Fruit fly (Drosophila melanogaster): ENCODE results near the gene mRpL12.

mRpL12 gene

DNA sequence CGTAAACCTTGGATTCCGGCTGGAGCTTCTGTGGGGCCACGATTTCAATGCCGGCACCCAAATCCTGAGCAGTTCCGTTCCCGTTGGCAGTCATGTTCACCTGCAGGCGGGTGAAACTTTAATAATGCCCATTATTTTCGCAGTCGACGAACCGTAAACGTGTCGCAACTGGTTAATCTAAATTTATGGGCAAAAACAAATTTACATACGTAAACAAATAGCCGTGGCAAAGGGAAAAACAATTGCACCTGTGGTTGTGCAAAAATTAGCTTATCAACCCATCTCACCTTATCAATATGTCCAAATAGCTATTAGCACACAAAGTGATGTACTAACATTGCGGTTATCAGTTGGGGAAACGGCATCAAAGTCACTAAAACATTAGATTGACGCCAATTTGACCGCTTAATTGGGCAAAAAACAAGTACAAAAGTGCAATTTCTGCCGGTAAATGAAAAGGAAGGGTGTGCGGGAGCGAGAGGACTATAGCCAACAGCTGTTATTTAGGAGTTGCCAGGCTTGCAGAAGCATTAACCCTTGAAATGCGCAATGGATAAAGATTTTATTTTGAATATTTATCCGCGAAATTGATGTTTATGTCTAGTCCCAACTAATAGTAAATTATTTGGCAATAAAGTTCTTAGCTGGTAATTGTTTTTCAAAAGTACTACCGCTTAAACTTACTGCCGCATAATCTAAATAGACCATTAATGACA lies 28.7 kb downstream of the mRpL12 start:
- TF ChIP-seq CG9948 (tag; optimal IDR thresholded peaks at IDR 0.05) (no peak), CG4496 (GFP tag; IDR thresholded peaks at IDR 0.05) (peak; percentile 27; the same call in 1 of the 3 replicates), fd96Ca (GFP tag; IDR thresholded peaks at IDR 0.05) (no peak), CG8301 (tag; optimal IDR thresholded peaks at IDR 0.05) (no peak)

DNA sequence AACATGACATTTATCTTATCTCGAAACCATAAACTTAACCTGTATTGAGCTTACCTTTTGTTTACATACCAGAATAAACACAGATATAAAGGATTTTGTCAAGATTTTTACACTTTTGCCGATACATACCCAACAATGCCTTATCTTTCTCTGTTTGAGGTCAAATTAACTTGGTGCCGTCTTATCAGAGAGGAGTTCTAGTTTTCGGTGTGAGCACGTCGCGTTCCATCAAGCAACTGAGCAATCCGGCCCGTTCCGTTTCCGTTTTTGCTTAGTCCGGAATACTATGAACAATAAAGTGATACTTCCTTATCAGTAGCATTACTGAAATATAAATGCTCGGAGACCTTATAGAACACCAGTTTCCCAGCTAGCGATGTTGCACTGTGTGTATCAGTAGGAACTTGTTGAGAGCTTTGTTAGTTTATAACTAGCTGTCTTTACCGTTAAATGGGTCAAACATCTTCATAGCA lies 29.3 kb downstream of the mRpL12 start, which contains the start of gene Galk:
Gene Galk, minus strand, starts transcription at position 244 of the 473 bp plus-strand sequence.
- TF ChIP-seq CG4496 (GFP tag; IDR thresholded peaks at IDR 0.05) = 0 out of 3 replicates have a peak, but pooled peaks have one; percentile 18
- TF ChIP-seq CG13204 (GFP tag; optimal IDR thresholded peaks at IDR 0.05) = no peak
- no peak for TF ChIP-seq CG14655 (GFP tag; optimal IDR thresholded peaks at IDR 0.05)
- no peak for TF ChIP-seq CG9948 (tag; optimal IDR thresholded peaks at IDR 0.05)
- TF ChIP-seq EcR (GFP tag; optimal IDR thresholded peaks at IDR 0.05) = peak; percentile 26
- TF ChIP-seq CG32121 (GFP tag; IDR thresholded peaks at IDR 0.05) = peak; percentile 8; the same call in 1 of the 2 replicates
- peak; percentile 21; the same call in 1 of the 2 replicates for TF ChIP-seq Ets98B (GFP tag; IDR thresholded peaks at IDR 0.05)
- no peak for TF ChIP-seq Snoo (tag; optimal IDR thresholded peaks at IDR 0.05)
- peak; percentile 52; the same call in 1 of the 3 replicates for TF ChIP-seq fd96Ca (GFP tag; IDR thresholded peaks at IDR 0.05)

DNA sequence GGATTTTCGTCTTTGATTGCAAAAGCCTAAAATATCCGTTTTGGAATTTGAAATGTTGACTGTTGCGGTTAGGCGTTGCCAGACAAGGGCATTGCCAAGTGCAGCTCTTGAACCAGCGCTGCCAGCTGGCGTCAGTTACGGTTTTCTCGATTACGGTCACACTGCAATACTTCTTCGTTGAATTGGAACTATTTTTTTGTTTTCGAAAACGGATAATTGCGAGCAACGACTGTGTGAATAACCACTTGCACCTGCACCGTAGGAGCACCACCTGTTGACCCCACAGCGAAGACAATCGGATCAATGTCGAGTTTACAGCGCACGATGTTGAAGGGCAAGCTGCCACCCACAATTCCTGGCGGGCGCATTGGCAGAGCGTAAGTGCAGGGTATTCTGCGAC lies 30.0 kb downstream of the mRpL12 start, which contains the start of gene CG5068:
Gene CG5068, plus strand, starts transcription at position 129 of the 400 bp plus-strand sequence.
- TF ChIP-seq Snoo (tag; optimal IDR thresholded peaks at IDR 0.05) (no peak), CG17806 (tag; optimal IDR thresholded peaks at IDR 0.05) (no peak), CG15710 (tag; optimal IDR thresholded peaks at IDR 0.05) (no peak), EcR (GFP tag; optimal IDR thresholded peaks at IDR 0.05) (no peak), Pif1A (GFP tag; optimal IDR thresholded peaks at IDR 0.05) (no peak), CG9948 (tag; optimal IDR thresholded peaks at IDR 0.05) (no peak), rn (GFP tag; IDR thresholded peaks at IDR 0.05) (no peak), CG14655 (GFP tag; optimal IDR thresholded peaks at IDR 0.05) (no peak), CG13204 (GFP tag; optimal IDR thresholded peaks at IDR 0.05) (no peak), CG8159 (tag; optimal IDR thresholded peaks at IDR 0.05) (no peak)

DNA sequence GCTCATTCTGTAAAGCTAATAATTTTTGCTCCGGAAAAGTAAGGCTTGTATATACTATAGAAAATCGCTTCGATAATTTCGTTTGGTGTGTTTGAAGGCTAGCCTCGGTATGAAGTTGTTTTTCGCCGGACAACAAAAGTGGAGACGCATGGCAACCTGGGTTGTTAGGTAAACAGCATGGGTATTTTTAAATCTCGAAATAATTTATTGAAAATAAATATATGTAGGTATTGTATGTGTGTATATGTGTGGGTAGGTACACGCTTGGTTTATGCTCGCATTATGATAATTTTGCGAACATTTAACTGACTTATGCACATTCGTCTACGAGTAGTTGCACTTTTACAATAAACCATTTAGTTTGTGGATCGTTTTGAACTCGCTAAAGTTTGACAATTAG lies 33.5 kb downstream of the mRpL12 start, which contains the start of gene CG5280:
Gene CG5280, minus strand, starts transcription at position 101 of the 400 bp plus-strand sequence.
- no peak for TF ChIP-seq CG4496 (GFP tag; IDR thresholded peaks at IDR 0.05)
- no peak for TF ChIP-seq CG32121 (GFP tag; IDR thresholded peaks at IDR 0.05)
- no peak for TF ChIP-seq Pif1B (GFP tag; optimal IDR thresholded peaks at IDR 0.05)
- no peak for TF ChIP-seq CG12605 (GFP tag; IDR thresholded peaks at IDR 0.05)
- TF ChIP-seq CG34367 (tag; optimal IDR thresholded peaks at IDR 0.05) = no peak
- no peak for TF ChIP-seq CG9948 (tag; optimal IDR thresholded peaks at IDR 0.05)
- TF ChIP-seq D1 (tag; optimal IDR thresholded peaks at IDR 0.05) = no peak
- TF ChIP-seq CG8301 (tag; optimal IDR thresholded peaks at IDR 0.05) = no peak
- TF ChIP-seq CG13204 (GFP tag; optimal IDR thresholded peaks at IDR 0.05) = no peak
- no peak for TF ChIP-seq Snoo (tag; optimal IDR thresholded peaks at IDR 0.05)
- no peak for TF ChIP-seq CG8159 (tag; optimal IDR thresholded peaks at IDR 0.05)
- TF ChIP-seq CG17806 (tag; optimal IDR thresholded peaks at IDR 0.05) = no peak
- no peak for TF ChIP-seq fd96Ca (GFP tag; IDR thresholded peaks at IDR 0.05)
- TF ChIP-seq Ets98B (GFP tag; IDR thresholded peaks at IDR 0.05) = no peak

- TF ChIP-seq CG10348 (GFP tag; IDR thresholded peaks at IDR 0.05) (peak; percentile 67), Ets98B (GFP tag; IDR thresholded peaks at IDR 0.05) (peak; percentile 97), CG34367 (tag; optimal IDR thresholded peaks at IDR 0.05) (peak; percentile 31), CG32121 (GFP tag; IDR thresholded peaks at IDR 0.05) (peak; percentile 95), CG15710 (tag; optimal IDR thresholded peaks at IDR 0.05) (peak; percentile 58), rn (GFP tag; IDR thresholded peaks at IDR 0.05) (peak; percentile 79), Snoo (tag; optimal IDR thresholded peaks at IDR 0.05) (peak; percentile 79), gl (tag; optimal IDR thresholded peaks at IDR 0.05) (no peak), CG8301 (tag; optimal IDR thresholded peaks at IDR 0.05) (peak; percentile 92), CG4496 (GFP tag; IDR thresholded peaks at IDR 0.05) (peak; percentile 94), Pif1A (GFP tag; optimal IDR thresholded peaks at IDR 0.05) (no peak), CG8159 (tag; optimal IDR thresholded peaks at IDR 0.05) (no peak), CG12605 (GFP tag; IDR thresholded peaks at IDR 0.05) (peak; percentile 92), fd96Ca (GFP tag; IDR thresholded peaks at IDR 0.05) (peak; percentile 79; the same call in 2 of the 3 replicates), CG17806 (tag; optimal IDR thresholded peaks at IDR 0.05) (peak; percentile 74), D1 (tag; optimal IDR thresholded peaks at IDR 0.05) (no peak), CG9948 (tag; optimal IDR thresholded peaks at IDR 0.05) (peak; percentile 58), CG13204 (GFP tag; optimal IDR thresholded peaks at IDR 0.05) (no peak), CG14655 (GFP tag; optimal IDR thresholded peaks at IDR 0.05) (no peak)
Measured at dm6 chr3L:8996173-8996767, 39.7 kb downstream of the mRpL12 start.

Measured in whole organism, pupa.